Worm (Caenorhabditis elegans) whole organism, early embryonic: ENCODE data around the gene F56D6.13.

Source experiments
- aly-1 ChIP-seq: sonication (generic microtip); optimal IDR thresholded peaks from 2 replicates; lab custom pipeline; 2016; ENCODE audit warnings: missing genetic modification characterization, missing compliant biosample characterization
- ama-1 ChIP-seq: fragments of 150-350 bp; optimal IDR thresholded peaks from 2 replicates; lab custom pipeline; 2014
- flt-1 ChIP-seq: fragments of 200-800 bp; sonication (Bioruptor generic); IDR thresholded peaks from 2 replicates; pipeline ENCODE4 v1.3.6; 2022; ENCODE audit warnings: missing genetic modification characterization, missing compliant biosample characterization
- scrt-1 ChIP-seq: fragments of 200-800 bp; sonication (Bioruptor generic); IDR thresholded peaks from 2 replicates; pipeline ENCODE4 v1.3.6; 2022; ENCODE audit warnings: missing genetic modification characterization, missing compliant biosample characterization

ce11 chrIV:3875260-3875659, 34.0 kb upstream of the F56D6.13 start:
- TF ChIP-seq ama-1 (lab: Kevin White, UChicago) (no peak), aly-1 (no peak), scrt-1 (GFP tag; lab: Robert Waterston, UW) (no peak), flt-1 (GFP tag; lab: Robert Waterston, UW) (no peak)
